Fruit fly (Drosophila melanogaster) whole organism: ENCODE measurements around the gene ttk.

Source experiments
- CG8478 ChIP-seq: fragments of >200 bp; optimal IDR thresholded peaks from 2 replicates; lab custom pipeline; 2018; ENCODE audit warnings: inconsistent platforms
- EcR ChIP-seq, 2 experiments: fragments of >200 bp; optimal IDR thresholded peaks; 2 replicates each; lab custom pipeline; 2017; ENCODE audit warnings: missing biosample characterization in 2 of 2, missing genetic modification characterization in 2 of 2, missing genetic modification reagents in 2 of 2
- pan ChIP-seq: fragments of >200 bp; optimal IDR thresholded peaks from 2 replicates; lab custom pipeline; 2017
- psq ChIP-seq: fragments of >200 bp; optimal IDR thresholded peaks from 2 replicates; lab custom pipeline; 2017
- usp ChIP-seq: fragments of >200 bp; optimal IDR thresholded peaks from 2 replicates; lab custom pipeline; 2017; ENCODE audit warnings: missing biosample characterization, missing genetic modification characterization, mixed read lengths

- TF ChIP-seq psq (no peak), usp (GFP tag; lab: Kevin White, UChicago) (no peak), EcR (GFP tag; optimal IDR thresholded peaks at IDR 0.05; lab: Kevin White, UChicago) (no peak), pan (lab: Kevin White, UChicago) (no peak), CG8478 (lab: Kevin White, UChicago) (no peak)
These were observed 16.1 kb upstream of the ttk start for dm6 chr3R:31697606-31698005.
